Worm (Caenorhabditis elegans) whole organism, L3 larva: ENCODE measurements around the gene F26A1.4.

Experiments used
- R02D3.7 ChIP-seq: fragments of 150-350 bp; optimal IDR thresholded peaks from 2 replicates; lab custom pipeline; 2014; ENCODE audit warnings: missing biosample characterization, missing genetic modification characterization
- ZK546.5 ChIP-seq: sonication (generic microtip); optimal IDR thresholded peaks from 2 replicates; lab custom pipeline; 2017; ENCODE audit warnings: missing biosample characterization, missing genetic modification characterization
- aly-2 ChIP-seq: fragments of 150-350 bp; optimal IDR thresholded peaks from 2 replicates; lab custom pipeline; 2014; ENCODE audit warnings: missing biosample characterization, missing genetic modification characterization
- ceh-28 ChIP-seq: fragments of 150-350 bp; optimal IDR thresholded peaks from 2 replicates; lab custom pipeline; 2014; ENCODE audit warnings: missing biosample characterization, missing genetic modification reagents, missing genetic modification characterization
- ceh-9 ChIP-seq: sonication (generic microtip); optimal IDR thresholded peaks from 2 replicates; lab custom pipeline; 2018; ENCODE audit warnings: missing biosample characterization, missing genetic modification characterization
- daf-12 ChIP-seq: fragments of 150-350 bp; optimal IDR thresholded peaks from 2 replicates; lab custom pipeline; 2014; ENCODE audit warnings: missing biosample characterization, missing genetic modification reagents, missing genetic modification characterization
- egl-27 ChIP-seq: sonication (generic microtip); optimal IDR thresholded peaks from 4 replicates; lab custom pipeline; 2017; ENCODE audit warnings: missing biosample characterization, missing genetic modification reagents, missing genetic modification characterization
- egl-5 ChIP-seq: fragments of 150-350 bp; optimal IDR thresholded peaks from 2 replicates; lab custom pipeline; 2017; ENCODE audit warnings: missing biosample characterization, missing genetic modification reagents, missing genetic modification characterization, inconsistent platforms
- elt-1 ChIP-seq: fragments of 150-350 bp; optimal IDR thresholded peaks from 2 replicates; lab custom pipeline; 2014; ENCODE audit warnings: missing biosample characterization, missing genetic modification characterization
- elt-2 ChIP-seq: sonication (generic microtip); optimal IDR thresholded peaks from 2 replicates; lab custom pipeline; 2016; ENCODE audit warnings: missing genetic modification reagents, mild to moderate bottlenecking, missing genetic modification characterization, missing compliant biosample characterization
- eor-1 ChIP-seq, 2 experiments: fragments of 150-350 bp; optimal IDR thresholded peaks; 2 replicates each; lab custom pipeline; 2014 to 2018; ENCODE audit warnings: missing biosample characterization in 2 of 2, missing genetic modification characterization in 2 of 2
- fkh-10 ChIP-seq: sonication (generic microtip); optimal IDR thresholded peaks from 2 replicates; lab custom pipeline; 2017; ENCODE audit warnings: missing biosample characterization, missing genetic modification reagents, missing genetic modification characterization
- fkh-2 ChIP-seq: fragments of 150-350 bp; optimal IDR thresholded peaks from 2 replicates; lab custom pipeline; 2014; ENCODE audit warnings: missing biosample characterization, missing genetic modification reagents, missing genetic modification characterization
- jun-1 ChIP-seq: fragments of 150-350 bp; optimal IDR thresholded peaks from 2 replicates; lab custom pipeline; 2014; ENCODE audit warnings: missing biosample characterization, missing genetic modification reagents, missing genetic modification characterization
- lin-15B ChIP-seq: fragments of 150-350 bp; optimal IDR thresholded peaks from 2 replicates; lab custom pipeline; 2014; ENCODE audit warnings: missing biosample characterization, missing genetic modification characterization
- lin-39 ChIP-seq: fragments of 150-350 bp; optimal IDR thresholded peaks from 2 replicates; lab custom pipeline; 2018; ENCODE audit warnings: missing biosample characterization, missing genetic modification reagents, missing genetic modification characterization
- lsy-12 ChIP-seq: sonication (generic microtip); optimal IDR thresholded peaks from 2 replicates; lab custom pipeline; 2016; ENCODE audit warnings: mild to moderate bottlenecking, missing genetic modification characterization, missing compliant biosample characterization
- mml-1 ChIP-seq: fragments of 150-350 bp; sonication (generic microtip); optimal IDR thresholded peaks from 3 replicates; lab custom pipeline; 2014; ENCODE audit warnings: missing biosample characterization, missing genetic modification characterization
- nfya-1 ChIP-seq: sonication (generic microtip); optimal IDR thresholded peaks from 2 replicates; lab custom pipeline; 2017; ENCODE audit warnings: missing genetic modification characterization, mild to moderate bottlenecking, missing compliant biosample characterization, antibody characterized with exemption, moderate library complexity; ENCODE audit not compliant: insufficient read depth
- nhr-12 ChIP-seq: fragments of 150-350 bp; optimal IDR thresholded peaks from 2 replicates; lab custom pipeline; 2014; ENCODE audit warnings: missing biosample characterization, missing genetic modification characterization
- nhr-23 ChIP-seq: fragments of 150-350 bp; optimal IDR thresholded peaks from 2 replicates; lab custom pipeline; 2014; ENCODE audit warnings: missing biosample characterization, missing genetic modification reagents, missing genetic modification characterization
- nhr-237 ChIP-seq: fragments of 150-350 bp; optimal IDR thresholded peaks from 2 replicates; lab custom pipeline; 2014; ENCODE audit warnings: missing biosample characterization, missing genetic modification characterization
- nhr-25 ChIP-seq: sonication (generic microtip); optimal IDR thresholded peaks from 2 replicates; lab custom pipeline; 2017; ENCODE audit warnings: missing biosample characterization, missing genetic modification characterization
- nhr-28 ChIP-seq: fragments of 150-350 bp; optimal IDR thresholded peaks from 2 replicates; lab custom pipeline; 2014; ENCODE audit warnings: missing biosample characterization, missing genetic modification characterization
- nhr-76 ChIP-seq: fragments of 150-350 bp; sonication (generic microtip); optimal IDR thresholded peaks from 5 replicates; lab custom pipeline; 2014; ENCODE audit warnings: missing biosample characterization, missing genetic modification characterization
- nhr-77 ChIP-seq: fragments of 150-350 bp; optimal IDR thresholded peaks from 2 replicates; lab custom pipeline; 2014; ENCODE audit warnings: missing biosample characterization, missing genetic modification characterization
- pha-4 ChIP-seq: fragments of 150-350 bp; optimal IDR thresholded peaks from 2 replicates; lab custom pipeline; 2014; ENCODE audit warnings: missing biosample characterization, missing genetic modification reagents, missing genetic modification characterization
- pqm-1 ChIP-seq: fragments of 150-350 bp; optimal IDR thresholded peaks from 2 replicates; lab custom pipeline; 2017; ENCODE audit warnings: missing biosample characterization, missing genetic modification characterization, inconsistent platforms
- sea-2 ChIP-seq: fragments of 150-350 bp; sonication (generic microtip); optimal IDR thresholded peaks from 4 replicates; lab custom pipeline; 2014; ENCODE audit warnings: missing biosample characterization, missing genetic modification reagents, missing genetic modification characterization
- skn-1 ChIP-seq: fragments of 150-350 bp; optimal IDR thresholded peaks from 2 replicates; lab custom pipeline; 2014; ENCODE audit warnings: missing biosample characterization, missing genetic modification characterization
- snpc-4 ChIP-seq: fragments of 150-350 bp; optimal IDR thresholded peaks from 2 replicates; lab custom pipeline; 2014; ENCODE audit warnings: missing biosample characterization, missing genetic modification characterization
- unc-62 ChIP-seq: fragments of 150-350 bp; sonication (generic microtip); optimal IDR thresholded peaks from 4 replicates; lab custom pipeline; 2014; ENCODE audit warnings: missing biosample characterization, missing genetic modification reagents, missing genetic modification characterization
- zag-1 ChIP-seq: fragments of 150-350 bp; optimal IDR thresholded peaks from 2 replicates; lab custom pipeline; 2014; ENCODE audit warnings: missing biosample characterization, missing genetic modification characterization
- ztf-11 ChIP-seq: fragments of 150-350 bp; optimal IDR thresholded peaks from 2 replicates; lab custom pipeline; 2014; ENCODE audit warnings: missing biosample characterization, missing genetic modification characterization
- ztf-4 ChIP-seq: fragments of 150-350 bp; optimal IDR thresholded peaks from 2 replicates; lab custom pipeline; 2014; ENCODE audit warnings: missing biosample characterization, missing genetic modification characterization

Gene F26A1.4

ce11 chrIII:4806345-4806744, 11.0 kb upstream of the F26A1.4 start:
- TF ChIP-seq fkh-10, result no peak
- no peak for TF ChIP-seq nhr-237 (tag; lab: Kevin White, UChicago)
- TF ChIP-seq nhr-12, result no peak
- TF ChIP-seq R02D3.7 (tag; lab: Kevin White, UChicago), result no peak
- TF ChIP-seq nhr-28 (tag; lab: Kevin White, UChicago), result no peak
- no peak for TF ChIP-seq ceh-9 (tag; lab: Kevin White, UChicago)
- no peak for TF ChIP-seq ZK546.5 (tag; lab: Kevin White, UChicago)
- no peak for TF ChIP-seq daf-12 (tag; lab: Kevin White, UChicago)
- TF ChIP-seq fkh-2 (tag; lab: Kevin White, UChicago), result no peak
- no peak for TF ChIP-seq ceh-28 (tag; lab: Kevin White, UChicago)
- no peak for TF ChIP-seq aly-2
- no peak for TF ChIP-seq pqm-1 (tag; lab: Kevin White, UChicago)
- TF ChIP-seq unc-62, result no peak
- TF ChIP-seq ztf-11 (tag; lab: Kevin White, UChicago), result no peak

- TF ChIP-seq elt-1 (no peak), egl-5 (tag; lab: Kevin White, UChicago) (no peak), mml-1 (tag; lab: Kevin White, UChicago) (no peak), nfya-1 (tag; lab: Kevin White, UChicago) (peak; percentile 98)
- TF ChIP-seq, all 47 proteins: peak for 1
Observed at ce11 chrIII:4808089-4808488, 9.3 kb upstream of the F26A1.4 start.

- TF ChIP-seq nhr-12 (no peak), pha-4 (tag; lab: Kevin White, UChicago) (no peak), nhr-76 (tag; lab: Kevin White, UChicago) (no peak), lsy-12 (tag; lab: Kevin White, UChicago) (no peak), snpc-4 (tag; lab: Kevin White, UChicago) (no peak), eor-1 (tag; optimal IDR thresholded peaks at IDR 0.05; lab: Kevin White, UChicago) (no peak)
- TF ChIP-seq, all 47 proteins: peak for 0
Observed at ce11 chrIII:4809526-4810153, 7.7 kb upstream of the F26A1.4 start, which contains the start of gene pal-1. Gene pal-1, minus strand, starts transcription at chrIII:4809576.

- TF ChIP-seq elt-1, result no peak
- no peak for TF ChIP-seq egl-27 (tag; lab: Kevin White, UChicago)
- TF ChIP-seq lin-39 (tag; lab: Kevin White, UChicago), result no peak
- no peak for TF ChIP-seq pha-4 (tag; lab: Kevin White, UChicago)
- no peak for TF ChIP-seq snpc-4 (tag; lab: Kevin White, UChicago)
- no peak for TF ChIP-seq nhr-77
- TF ChIP-seq ztf-11 (tag; lab: Kevin White, UChicago), result no peak
- TF ChIP-seq lsy-12 (tag; lab: Kevin White, UChicago), result no peak
- no peak for TF ChIP-seq ztf-4
- TF ChIP-seq lin-15B (tag; lab: Kevin White, UChicago), result no peak
- TF ChIP-seq nfya-1 (tag; lab: Kevin White, UChicago), result no peak
- no peak for TF ChIP-seq R02D3.7 (tag; lab: Kevin White, UChicago)
Observed at ce11 chrIII:4811195-4811594, 6.1 kb upstream of the F26A1.4 start, which contains the start of gene C38D4.7. Gene C38D4.7, minus strand, starts transcription at chrIII:4811295.

ce11 chrIII:4814730-4815129, 2.6 kb upstream of the F26A1.4 start, which contains the start of gene arl-6:
Gene arl-6, minus strand, starts transcription at chrIII:4814830.
- no peak for TF ChIP-seq ztf-11 (tag; lab: Kevin White, UChicago)
- no peak for TF ChIP-seq nhr-28 (tag; lab: Kevin White, UChicago)
- TF ChIP-seq lsy-12 (tag; lab: Kevin White, UChicago), result no peak
- TF ChIP-seq egl-27 (tag; lab: Kevin White, UChicago), result no peak
- TF ChIP-seq ceh-9 (tag; lab: Kevin White, UChicago), result no peak
- no peak for TF ChIP-seq elt-2 (tag; lab: Kevin White, UChicago)
- TF ChIP-seq aly-2, result no peak
- TF ChIP-seq eor-1 (tag; optimal IDR thresholded peaks at IDR 0.05; lab: Kevin White, UChicago), result no peak
- no peak for TF ChIP-seq fkh-2 (tag; lab: Kevin White, UChicago)
- TF ChIP-seq nhr-237 (tag; lab: Kevin White, UChicago), result no peak
- TF ChIP-seq, all 47 proteins: peak for 0

- TF ChIP-seq nhr-237 (tag; lab: Kevin White, UChicago) (no peak), nhr-25 (tag; lab: Kevin White, UChicago) (no peak), pha-4 (tag; lab: Kevin White, UChicago) (no peak), lin-39 (tag; lab: Kevin White, UChicago) (no peak), fkh-10 (no peak), nhr-12 (no peak), eor-1 (tag; optimal IDR thresholded peaks at IDR 0.05; lab: Kevin White, UChicago) (no peak), nhr-23 (tag; lab: Kevin White, UChicago) (no peak), jun-1 (tag; lab: Kevin White, UChicago) (no peak), skn-1 (tag; lab: Kevin White, UChicago) (no peak), egl-27 (tag; lab: Kevin White, UChicago) (no peak), snpc-4 (tag; lab: Kevin White, UChicago) (no peak), daf-12 (tag; lab: Kevin White, UChicago) (no peak), ztf-4 (no peak), zag-1 (tag; lab: Kevin White, UChicago) (no peak), sea-2 (GFP tag; lab: Kevin White, UChicago) (no peak), lsy-12 (tag; lab: Kevin White, UChicago) (no peak)
- TF ChIP-seq, all 47 proteins: peak for 0
Observed at ce11 chrIII:4819843-4820242, 2.5 kb downstream of the F26A1.4 start, which contains the start of gene F26A1.7. Gene F26A1.7, minus strand, starts transcription at chrIII:4819943.
